Worm (Caenorhabditis elegans) whole organism, midembryonic: ENCODE data around the gene srlf-31.

ENCODE experiments used
- T22C8.4 ChIP-seq: fragments of 200-800 bp; sonication (Bioruptor generic); IDR thresholded peaks from 2 replicates; pipeline ENCODE4 v1.3.6; 2022; ENCODE audit warnings: missing genetic modification characterization, missing compliant biosample characterization
- cog-1 ChIP-seq: sonication (generic microtip); optimal IDR thresholded peaks from 2 replicates; lab custom pipeline; 2016; ENCODE audit warnings: missing genetic modification characterization, missing compliant biosample characterization
- flt-1 ChIP-seq: fragments of 200-800 bp; sonication (Bioruptor generic); IDR thresholded peaks from 2 replicates; pipeline ENCODE4 v1.3.6; 2022; ENCODE audit warnings: missing genetic modification characterization, missing compliant biosample characterization
- klf-2 ChIP-seq: fragments of 200-800 bp; sonication (Bioruptor generic); conservative IDR thresholded peaks from 2 replicates; pipeline ENCODE4 v1.3.6; 2022; ENCODE audit warnings: missing genetic modification reagents, missing genetic modification characterization, missing compliant biosample characterization
- med-1 ChIP-seq: sonication (generic microtip); optimal IDR thresholded peaks from 2 replicates; lab custom pipeline; 2017; ENCODE audit warnings: missing genetic modification characterization, mild to moderate bottlenecking, missing compliant biosample characterization, antibody characterized with exemption, missing genetic modification reagents; ENCODE audit not compliant: insufficient read depth
- ref-1 ChIP-seq: fragments of 200-800 bp; sonication (Bioruptor generic); conservative IDR thresholded peaks from 2 replicates; pipeline ENCODE4 v1.3.6; 2022; ENCODE audit warnings: missing genetic modification reagents, missing genetic modification characterization, missing compliant biosample characterization
- tab-1 ChIP-seq: fragments of 200-800 bp; sonication (Bioruptor generic); IDR thresholded peaks from 2 replicates; pipeline ENCODE4 v1.3.6; 2022; ENCODE audit warnings: missing genetic modification characterization, missing compliant biosample characterization
- ztf-23 ChIP-seq: fragments of 200-800 bp; sonication (Bioruptor generic); IDR thresholded peaks from 2 replicates; pipeline ENCODE4 v1.3.6; 2022; ENCODE audit warnings: missing genetic modification reagents, missing genetic modification characterization, missing compliant biosample characterization
- ztf-29 ChIP-seq: fragments of 200-800 bp; sonication (Bioruptor generic); IDR thresholded peaks from 2 replicates; pipeline ENCODE4 v1.3.6; 2022; ENCODE audit warnings: missing genetic modification reagents, missing genetic modification characterization, missing compliant biosample characterization

srlf-31 gene

ce11 chrIV:11923074-11923473, at the start of gene srlf-31:
srlf-31 (minus strand) TSS chrIV:11923174.
- TF ChIP-seq med-1, result no peak
- no peak for TF ChIP-seq ztf-23 (GFP tag; lab: Robert Waterston, UW)
- TF ChIP-seq klf-2 (GFP tag; lab: Robert Waterston, UW), result no peak
- no peak for TF ChIP-seq flt-1
- TF ChIP-seq T22C8.4, result no peak
- TF ChIP-seq ref-1 (GFP tag; lab: Robert Waterston, UW), result no peak
- no peak for TF ChIP-seq cog-1 (tag; lab: Kevin White, UChicago)
- TF ChIP-seq tab-1 (GFP tag; lab: Robert Waterston, UW), result no peak
- no peak for TF ChIP-seq ztf-29 (GFP tag; lab: Robert Waterston, UW)

- TF ChIP-seq ref-1 (GFP tag; lab: Robert Waterston, UW) (no peak), tab-1 (GFP tag; lab: Robert Waterston, UW) (no peak), cog-1 (tag; lab: Kevin White, UChicago) (no peak), klf-2 (GFP tag; lab: Robert Waterston, UW) (no peak), flt-1 (no peak), ztf-29 (GFP tag; lab: Robert Waterston, UW) (no peak), med-1 (no peak), T22C8.4 (no peak), ztf-23 (GFP tag; lab: Robert Waterston, UW) (no peak)
Measured at ce11 chrIV:11970171-11970570, 47.2 kb upstream of the srlf-31 start, which contains the start of gene ZK829.9. ZK829.9 (plus strand) TSS chrIV:11970534.

DNA sequence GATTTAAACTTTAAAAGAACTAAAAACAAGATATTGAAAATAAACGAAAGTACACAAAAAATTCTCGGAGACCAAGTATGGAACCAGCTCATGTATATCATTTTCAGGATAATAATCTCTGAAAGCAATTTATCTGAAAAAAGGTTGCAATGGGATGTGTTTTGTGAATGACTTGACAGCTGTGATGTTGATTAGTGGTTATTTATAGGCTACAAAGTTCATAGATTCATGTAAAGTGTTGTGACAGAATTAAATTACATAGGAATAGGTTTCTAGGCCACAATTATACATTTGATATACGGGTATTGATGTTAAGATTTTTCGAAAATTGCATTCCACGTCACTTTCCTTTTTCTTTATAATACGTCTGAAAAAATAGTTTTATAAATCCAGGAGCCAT, 42.4 kb upstream of the srlf-31 start, which contains the start of gene srj-1:
Gene srj-1 (minus strand): TSS at position 101 of the 400 bp plus-strand sequence.
- TF ChIP-seq ztf-23 (GFP tag; lab: Robert Waterston, UW), result no peak
- no peak for TF ChIP-seq flt-1
- TF ChIP-seq T22C8.4, result no peak
- TF ChIP-seq ref-1 (GFP tag; lab: Robert Waterston, UW), result no peak
- TF ChIP-seq med-1, result no peak
- no peak for TF ChIP-seq klf-2 (GFP tag; lab: Robert Waterston, UW)
- TF ChIP-seq ztf-29 (GFP tag; lab: Robert Waterston, UW), result no peak

ce11 chrIV:11961485-11962255, 38.7 kb upstream of the srlf-31 start, which contains the start of gene ZK829.7:
ZK829.7 (minus strand) TSS chrIV:11961535.
- peak; percentile 2 for TF ChIP-seq cog-1 (tag; lab: Kevin White, UChicago)
- TF ChIP-seq flt-1, result no peak
- TF ChIP-seq med-1, result no peak
- no peak for TF ChIP-seq ref-1 (GFP tag; lab: Robert Waterston, UW)

- TF ChIP-seq cog-1 (tag; lab: Kevin White, UChicago) (no peak), ztf-23 (GFP tag; lab: Robert Waterston, UW) (no peak), flt-1 (no peak), ref-1 (GFP tag; lab: Robert Waterston, UW) (no peak), med-1 (no peak), tab-1 (GFP tag; lab: Robert Waterston, UW) (no peak), T22C8.4 (no peak), ztf-29 (GFP tag; lab: Robert Waterston, UW) (no peak), klf-2 (GFP tag; lab: Robert Waterston, UW) (no peak)
Measured at ce11 chrIV:11959573-11959972, 36.6 kb upstream of the srlf-31 start, which contains the start of gene tgt-1. tgt-1 (minus strand) TSS chrIV:11959804.

DNA sequence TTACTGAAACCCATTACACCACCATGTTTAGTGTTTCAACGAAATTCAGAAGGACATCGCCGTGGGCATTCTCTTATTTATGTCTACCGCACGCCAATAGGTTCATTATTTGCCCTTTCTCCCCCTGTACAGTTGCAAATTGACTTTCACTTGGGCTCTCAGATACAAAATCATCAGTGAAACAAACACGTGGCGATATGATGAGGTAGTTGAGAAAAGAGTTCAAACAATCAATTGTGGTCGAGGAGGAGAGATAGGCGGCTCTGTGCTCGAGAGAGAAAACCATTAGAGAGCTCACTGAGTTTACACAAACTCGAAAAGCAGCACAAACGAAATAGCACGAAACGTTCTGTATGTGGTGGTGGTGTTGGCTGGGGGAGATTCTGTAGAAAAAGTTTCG, 34.1 kb upstream of the srlf-31 start:
- TF ChIP-seq cog-1 (tag; lab: Kevin White, UChicago) (no peak), klf-2 (GFP tag; lab: Robert Waterston, UW) (no peak), tab-1 (GFP tag; lab: Robert Waterston, UW) (no peak), ref-1 (GFP tag; lab: Robert Waterston, UW) (no peak), med-1 (no peak), T22C8.4 (no peak), ztf-23 (GFP tag; lab: Robert Waterston, UW) (no peak), flt-1 (no peak), ztf-29 (GFP tag; lab: Robert Waterston, UW) (no peak)

DNA sequence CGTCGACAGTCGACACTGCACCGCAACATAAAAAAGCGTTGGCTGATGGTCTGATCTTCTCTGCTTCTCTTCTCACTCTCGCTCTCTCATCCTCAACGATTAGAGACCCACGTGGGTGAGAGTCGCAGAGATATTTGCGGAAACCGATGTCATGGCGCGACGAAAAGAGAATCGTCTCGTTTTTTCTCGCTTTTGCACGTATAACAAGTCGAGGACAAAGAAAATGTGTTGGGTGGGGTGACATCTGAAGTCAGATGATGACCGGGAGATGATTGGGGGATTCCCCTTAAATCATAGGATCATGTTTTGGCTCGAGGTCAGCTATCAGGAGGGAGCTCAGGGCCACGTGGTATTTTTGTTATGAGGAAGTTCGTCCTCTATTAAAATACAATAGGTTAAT, 33.4 kb upstream of the srlf-31 start:
- TF ChIP-seq T22C8.4, result no peak
- no peak for TF ChIP-seq cog-1 (tag; lab: Kevin White, UChicago)
- TF ChIP-seq flt-1, result no peak
- no peak for TF ChIP-seq tab-1 (GFP tag; lab: Robert Waterston, UW)
- no peak for TF ChIP-seq ztf-29 (GFP tag; lab: Robert Waterston, UW)
- no peak for TF ChIP-seq ref-1 (GFP tag; lab: Robert Waterston, UW)

ce11 chrIV:11955592-11955991, 32.6 kb upstream of the srlf-31 start:
- TF ChIP-seq tab-1 (GFP tag; lab: Robert Waterston, UW), result no peak
- no peak for TF ChIP-seq cog-1 (tag; lab: Kevin White, UChicago)
- no peak for TF ChIP-seq ref-1 (GFP tag; lab: Robert Waterston, UW)
- no peak for TF ChIP-seq med-1
- TF ChIP-seq T22C8.4, result no peak
- TF ChIP-seq flt-1, result no peak
- no peak for TF ChIP-seq ztf-23 (GFP tag; lab: Robert Waterston, UW)
- no peak for TF ChIP-seq klf-2 (GFP tag; lab: Robert Waterston, UW)
- no peak for TF ChIP-seq ztf-29 (GFP tag; lab: Robert Waterston, UW)

- TF ChIP-seq ref-1 (GFP tag; lab: Robert Waterston, UW), result no peak
- TF ChIP-seq ztf-29 (GFP tag; lab: Robert Waterston, UW), result no peak
- TF ChIP-seq cog-1 (tag; lab: Kevin White, UChicago), result no peak
- no peak for TF ChIP-seq tab-1 (GFP tag; lab: Robert Waterston, UW)
- TF ChIP-seq klf-2 (GFP tag; lab: Robert Waterston, UW), result no peak
- TF ChIP-seq flt-1, result no peak
- TF ChIP-seq med-1, result no peak
- no peak for TF ChIP-seq T22C8.4
- no peak for TF ChIP-seq ztf-23 (GFP tag; lab: Robert Waterston, UW)
Measured at ce11 chrIV:11952612-11953299, 29.8 kb upstream of the srlf-31 start, which contains the start of gene gdh-1. gdh-1 (plus strand) TSS chrIV:11953249.
